Worm (Caenorhabditis elegans): ENCODE data around the gene srz-103.

ce11 chrV:16645201-16645940 lies 33.8 kb downstream of the srz-103 start, which contains the start of gene W06G6.17:
- TF ChIP-seq ets-7 (tag; optimal IDR thresholded peaks at IDR 0.05), result no peak
- TF ChIP-seq flt-1 (GFP tag; IDR thresholded peaks at IDR 0.05), result no peak
- no peak for TF ChIP-seq ama-1 (optimal IDR thresholded peaks at IDR 0.05)
- TF ChIP-seq hnd-1 (tag; optimal IDR thresholded peaks at IDR 0.05), result no peak
- no peak for TF ChIP-seq tbx-11 (GFP tag; IDR thresholded peaks at IDR 0.05)
- no peak for TF ChIP-seq ceh-13 (GFP tag; optimal IDR thresholded peaks at IDR 0.05)
- no peak for TF ChIP-seq B0310.2 (tag; optimal IDR thresholded peaks at IDR 0.05)

Measured in whole organism, early embryonic.